Fruit fly (Drosophila melanogaster) whole organism: ENCODE data around the gene Atg13.
A peak's percentile ranks its signal among the peaks of the same experiment; 100 is the strongest.

ENCODE experiments used
- CG8478 ChIP-seq: fragments of >200 bp; optimal IDR thresholded peaks from 2 replicates; lab custom pipeline; 2018; ENCODE audit warnings: inconsistent platforms
- Dll ChIP-seq: fragments of >200 bp; optimal IDR thresholded peaks from 2 replicates; lab custom pipeline; 2017
- EcR ChIP-seq, 2 experiments: fragments of >200 bp; optimal IDR thresholded peaks; 2 replicates each; lab custom pipeline; 2017; ENCODE audit warnings: missing biosample characterization in 2 of 2, missing genetic modification characterization in 2 of 2, missing genetic modification reagents in 2 of 2
- pan ChIP-seq: fragments of >200 bp; optimal IDR thresholded peaks from 2 replicates; lab custom pipeline; 2017
- psq ChIP-seq: fragments of >200 bp; optimal IDR thresholded peaks from 2 replicates; lab custom pipeline; 2017
- usp ChIP-seq: fragments of >200 bp; optimal IDR thresholded peaks from 2 replicates; lab custom pipeline; 2017; ENCODE audit warnings: missing biosample characterization, missing genetic modification characterization, mixed read lengths

The Atg13 gene

DNA sequence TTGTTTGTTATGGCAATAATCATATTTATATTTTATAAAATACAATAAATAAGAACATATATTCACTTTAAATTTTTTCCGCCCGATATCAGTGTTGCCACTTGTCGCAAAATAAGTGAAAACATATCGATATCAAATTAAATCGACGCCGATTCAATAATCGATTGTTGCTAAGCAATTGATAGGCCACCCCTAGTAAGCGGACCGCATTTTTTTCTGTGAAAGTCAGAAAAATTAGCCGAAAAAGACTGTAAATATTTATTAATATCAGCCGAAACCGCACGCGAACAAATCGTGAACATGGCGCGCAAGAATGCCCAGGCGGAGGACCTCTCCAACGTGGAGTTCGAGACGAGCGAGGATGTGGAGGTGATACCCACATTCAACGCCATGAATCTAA is 36.6 kb upstream of the Atg13 start, which contains the start of gene CG7483:
Gene CG7483 (plus strand): TSS at position 171 of the 400 bp plus-strand sequence.
- TF ChIP-seq pan (no peak), psq (lab: Kevin White, UChicago) (no peak), Dll (no peak), EcR (GFP tag; optimal IDR thresholded peaks at IDR 0.05; lab: Kevin White, UChicago) (no peak), usp (GFP tag; lab: Kevin White, UChicago) (no peak), CG8478 (lab: Kevin White, UChicago) (no peak)

DNA sequence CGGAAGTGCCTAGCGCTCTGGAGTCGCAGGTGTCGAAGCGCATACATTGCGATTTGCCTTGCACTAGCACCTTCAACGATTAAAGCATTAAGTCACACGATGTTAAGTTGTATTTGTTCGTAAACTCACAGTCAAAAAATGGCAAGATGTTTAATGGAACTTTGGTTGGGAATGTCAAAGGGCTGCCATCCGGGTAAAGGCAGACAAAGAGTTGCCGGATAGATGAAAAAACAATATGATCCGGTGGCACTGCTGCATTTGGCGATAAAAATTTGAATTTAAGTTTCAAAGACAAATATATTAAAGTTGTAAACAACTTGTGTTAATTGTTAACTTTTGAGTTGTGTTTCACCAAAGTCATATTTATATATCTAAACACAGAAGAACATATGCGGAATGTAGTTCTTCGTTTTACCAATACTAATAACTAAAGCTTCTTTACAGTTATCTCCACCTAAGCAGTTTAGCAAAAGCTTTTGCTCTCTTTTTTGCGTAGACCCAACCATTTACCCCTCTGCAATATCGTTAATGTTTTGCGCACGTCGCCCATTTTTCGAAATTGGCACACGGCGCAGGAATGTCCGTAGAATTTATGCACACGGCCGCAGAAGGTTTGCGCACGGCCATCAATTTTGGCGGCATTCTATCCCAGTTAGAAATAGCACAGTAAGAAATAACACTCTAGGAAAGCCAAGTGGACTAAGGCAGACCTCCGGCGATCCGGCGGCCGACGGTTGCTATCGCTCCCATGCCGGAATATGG is 33.1 kb upstream of the Atg13 start, which contains the start of gene Coq2:
Gene Coq2 (minus strand): TSS at position 200 of the 762 bp plus-strand sequence.
- TF ChIP-seq psq (lab: Kevin White, UChicago) (no peak), usp (GFP tag; lab: Kevin White, UChicago) (no peak), pan (no peak), Dll (no peak), EcR (GFP tag; optimal IDR thresholded peaks at IDR 0.05; lab: Kevin White, UChicago) (no peak), CG8478 (lab: Kevin White, UChicago) (no peak)

DNA sequence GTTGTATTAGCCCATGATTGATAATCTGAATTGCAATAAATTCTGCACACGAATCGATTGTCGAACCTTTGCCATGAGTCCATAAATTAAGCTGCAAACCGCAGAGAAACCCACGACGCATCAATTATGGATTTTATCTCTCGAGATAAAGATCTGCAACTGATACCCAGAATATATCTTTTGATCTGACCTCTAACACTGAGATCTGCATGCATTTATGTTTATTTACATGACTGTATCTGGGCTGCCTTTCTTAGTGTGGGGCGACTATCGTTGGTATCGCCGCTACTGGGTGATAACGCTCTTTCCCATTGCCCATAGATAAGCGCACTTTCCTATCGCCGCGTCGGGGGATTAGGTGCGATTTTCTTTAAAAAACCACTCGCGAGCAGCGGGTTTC is 32.4 kb upstream of the Atg13 start, which contains the start of gene Ctr1B:
Gene Ctr1B (plus strand): TSS at position 398 of the 400 bp plus-strand sequence.
- TF ChIP-seq Dll (no peak), usp (GFP tag; lab: Kevin White, UChicago) (no peak), psq (lab: Kevin White, UChicago) (no peak), EcR (GFP tag; optimal IDR thresholded peaks at IDR 0.05; lab: Kevin White, UChicago) (no peak), CG8478 (lab: Kevin White, UChicago) (no peak), pan (no peak)

DNA sequence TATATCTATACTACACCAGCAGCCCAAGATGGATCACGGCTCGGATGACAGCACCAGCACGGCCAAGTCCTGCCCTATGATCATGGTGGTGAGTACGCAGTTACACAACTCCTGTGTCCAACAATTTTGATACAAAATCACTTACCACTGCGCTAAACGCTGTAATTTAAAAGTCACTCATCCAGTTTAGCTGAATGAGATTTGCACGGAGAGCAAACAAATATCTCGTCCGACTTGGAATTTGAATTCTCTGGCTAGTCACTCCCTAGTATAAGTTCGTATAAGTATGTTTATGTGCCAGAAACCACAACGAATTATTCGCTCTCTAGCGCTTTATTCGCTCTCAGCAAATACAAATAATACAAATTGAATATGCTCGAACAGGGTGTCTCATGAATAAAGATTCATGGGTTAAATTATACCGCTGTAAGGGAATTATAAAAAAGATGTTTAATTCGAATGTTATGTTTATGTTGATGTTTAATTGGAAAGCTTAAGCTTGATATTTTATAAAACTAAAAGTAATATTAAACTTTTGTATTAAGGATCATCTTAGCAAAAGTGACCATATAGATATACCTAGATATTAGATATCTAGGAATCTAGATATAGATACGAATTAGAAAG is 31.8 kb upstream of the Atg13 start:
- TF ChIP-seq CG8478 (lab: Kevin White, UChicago) (no peak), EcR (GFP tag; optimal IDR thresholded peaks at IDR 0.05; lab: Kevin White, UChicago) (no peak), pan (no peak), usp (GFP tag; lab: Kevin White, UChicago) (no peak), Dll (no peak), psq (lab: Kevin White, UChicago) (no peak)

DNA sequence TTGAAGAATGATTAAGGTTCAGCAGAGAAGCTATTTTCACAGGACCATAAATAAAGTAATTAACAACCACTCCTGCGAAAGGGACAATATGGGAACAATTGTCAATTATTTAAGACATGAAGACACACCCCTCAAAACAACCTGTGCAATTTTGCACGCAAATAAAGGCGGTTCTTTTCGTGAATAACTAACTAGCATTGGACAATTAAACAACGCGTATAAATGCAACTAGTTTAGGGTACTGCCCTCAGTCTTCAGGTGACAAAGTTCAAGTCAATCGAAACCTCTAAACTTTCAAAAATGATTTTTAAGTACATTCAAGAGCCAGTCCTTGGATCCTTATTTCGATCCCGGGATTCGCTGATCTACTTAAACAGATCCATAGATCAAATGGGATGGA is 28.2 kb upstream of the Atg13 start, which contains the start of gene Or85a:
Gene Or85a (plus strand): TSS at position 301 of the 400 bp plus-strand sequence.
- TF ChIP-seq usp (GFP tag; lab: Kevin White, UChicago) (no peak), EcR (GFP tag; optimal IDR thresholded peaks at IDR 0.05; lab: Kevin White, UChicago) (no peak), CG8478 (lab: Kevin White, UChicago) (no peak)

DNA sequence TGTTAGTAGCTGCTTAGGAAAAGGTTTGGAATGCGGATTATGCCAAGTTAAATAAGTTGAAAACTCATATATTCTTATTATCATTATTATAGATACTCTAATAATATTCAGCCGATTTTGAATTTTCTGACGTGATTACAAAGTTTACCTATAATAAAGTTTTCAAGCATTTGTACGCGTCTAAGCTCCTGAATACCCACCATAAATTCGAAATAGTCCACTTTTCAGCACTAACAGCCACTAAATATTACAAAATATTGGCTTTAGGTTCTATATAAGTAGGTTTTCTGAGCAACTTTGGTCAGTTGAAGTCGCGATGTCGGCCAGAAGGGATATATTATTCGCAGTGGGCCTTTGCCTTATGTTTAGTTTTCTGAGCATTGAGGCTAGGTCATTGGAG is 25.6 kb upstream of the Atg13 start, which contains the start of gene CG7443:
Gene CG7443 (plus strand): TSS at position 301 of the 400 bp plus-strand sequence.
- no peak for TF ChIP-seq pan
- no peak for TF ChIP-seq psq (lab: Kevin White, UChicago)
- TF ChIP-seq CG8478 (lab: Kevin White, UChicago), result no peak
- no peak for TF ChIP-seq usp (GFP tag; lab: Kevin White, UChicago)
- TF ChIP-seq Dll, result no peak
- TF ChIP-seq EcR (GFP tag; optimal IDR thresholded peaks at IDR 0.05; lab: Kevin White, UChicago), result no peak

DNA sequence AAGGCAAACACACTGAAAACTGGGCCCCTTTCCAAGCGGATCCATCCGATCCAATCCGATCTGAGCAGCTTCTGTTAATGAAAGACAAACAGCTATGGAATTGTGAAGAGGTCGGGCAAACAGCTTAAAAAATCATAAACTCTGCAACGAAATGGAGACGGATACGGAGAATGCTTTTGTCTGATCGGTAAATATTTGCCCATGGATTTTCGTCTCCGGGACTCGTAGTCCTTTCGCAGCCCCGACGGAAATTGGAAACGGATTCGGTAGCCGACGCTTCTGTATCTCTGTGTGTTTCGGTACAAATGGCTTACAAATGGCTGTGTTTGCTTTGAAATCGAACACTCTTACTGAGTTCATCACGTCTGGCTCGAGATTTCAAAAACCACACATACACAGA is 22.7 kb upstream of the Atg13 start:
- TF ChIP-seq EcR (GFP tag; optimal IDR thresholded peaks at IDR 0.05; lab: Kevin White, UChicago), result no peak
- TF ChIP-seq psq (lab: Kevin White, UChicago), result no peak
- TF ChIP-seq usp (GFP tag; lab: Kevin White, UChicago), result no peak
- TF ChIP-seq pan, result no peak
- no peak for TF ChIP-seq Dll
- no peak for TF ChIP-seq CG8478 (lab: Kevin White, UChicago)

DNA sequence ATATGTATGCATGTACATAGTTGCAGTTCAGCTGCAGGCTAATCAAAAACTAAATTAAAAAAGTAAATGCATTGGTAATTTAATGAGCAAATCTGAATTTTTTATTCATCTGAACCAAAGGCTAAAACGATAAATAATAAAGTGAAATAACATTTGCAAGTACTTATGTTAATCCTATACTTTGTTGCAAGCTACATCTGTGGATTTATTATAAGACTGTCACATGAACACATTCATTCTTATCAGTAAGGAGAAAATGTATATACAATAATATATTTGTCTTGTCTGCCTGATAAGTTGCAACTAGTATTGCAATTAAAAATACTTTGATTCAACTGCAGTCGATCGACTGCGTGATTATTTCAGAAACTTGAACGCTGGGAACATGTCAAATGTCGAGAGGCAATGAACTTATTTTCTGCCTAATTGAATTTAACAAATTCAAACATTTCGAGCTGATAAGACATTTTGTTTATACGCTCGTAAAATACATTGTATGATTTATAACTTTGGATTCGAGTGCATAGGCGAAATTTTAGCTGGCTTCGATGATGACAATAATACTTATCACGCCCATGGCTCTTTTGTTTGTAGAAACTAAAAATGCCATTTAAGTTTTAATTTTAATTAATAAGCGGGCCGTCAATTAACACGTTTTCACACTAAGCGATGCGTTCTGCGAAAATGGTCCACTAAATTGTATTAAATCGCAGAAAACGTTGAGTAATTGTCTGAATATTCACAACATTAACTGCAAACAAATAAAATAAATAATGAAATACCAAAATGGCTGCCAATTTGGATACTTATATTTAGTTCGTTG is 21.4 kb upstream of the Atg13 start:
- TF ChIP-seq pan (no peak), EcR (GFP tag; optimal IDR thresholded peaks at IDR 0.05; lab: Kevin White, UChicago) (no peak), psq (lab: Kevin White, UChicago) (no peak), Dll (no peak), usp (GFP tag; lab: Kevin White, UChicago) (no peak), CG8478 (lab: Kevin White, UChicago) (no peak)

DNA sequence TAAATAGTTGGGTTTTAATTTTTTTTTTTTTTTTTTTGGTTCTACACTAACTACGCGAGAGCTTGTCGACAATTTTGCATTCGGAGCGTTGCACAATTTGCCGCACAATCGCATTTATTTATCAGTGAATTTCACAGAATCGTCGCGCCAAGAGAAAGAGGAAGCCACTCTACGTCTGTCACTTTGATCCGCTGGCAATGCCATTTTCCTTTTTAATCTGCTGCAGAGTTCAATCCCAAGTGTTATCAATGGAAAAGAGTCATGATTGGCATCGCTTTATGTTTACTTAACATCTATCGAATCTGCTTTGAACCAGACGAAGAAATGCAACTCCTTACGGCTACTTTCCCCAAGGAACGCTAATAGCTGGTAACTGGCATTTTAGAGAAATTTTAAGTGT is 20.0 kb upstream of the Atg13 start:
- TF ChIP-seq psq (lab: Kevin White, UChicago) (no peak), EcR (GFP tag; optimal IDR thresholded peaks at IDR 0.05; lab: Kevin White, UChicago) (no peak), pan (no peak), usp (GFP tag; lab: Kevin White, UChicago) (no peak), Dll (no peak), CG8478 (lab: Kevin White, UChicago) (no peak)

DNA sequence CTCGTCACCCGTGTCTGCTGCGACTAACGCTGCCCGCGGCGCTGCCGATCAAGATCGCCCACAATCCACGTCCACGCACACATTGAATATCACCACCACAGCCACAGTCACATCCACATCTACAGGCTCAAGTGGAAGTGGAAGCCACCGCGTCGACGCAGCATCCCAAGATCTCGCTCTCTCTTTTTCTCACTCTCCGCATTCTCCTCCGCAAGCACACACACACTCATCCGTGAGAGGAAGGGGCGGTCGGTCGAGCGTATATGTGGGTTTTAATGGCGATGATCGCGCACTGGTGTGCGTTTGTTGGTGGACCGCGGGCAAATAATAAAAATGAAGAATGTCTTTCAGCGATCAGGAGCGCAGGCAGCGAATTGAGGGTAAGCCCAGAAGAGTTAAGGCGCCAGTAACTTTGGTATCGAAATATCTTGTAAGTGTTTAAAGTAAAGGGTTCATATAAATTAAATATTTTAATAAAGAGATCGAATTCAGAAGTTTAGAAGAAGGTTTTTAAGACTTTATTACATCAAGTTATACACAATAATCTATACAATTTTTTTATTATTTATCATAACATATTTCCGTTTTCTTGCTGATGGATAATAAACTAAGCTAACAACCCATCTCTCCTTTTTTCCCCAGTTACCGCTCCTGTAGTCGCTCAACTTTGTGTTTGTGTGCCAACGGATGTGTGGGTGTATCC is 15.7 kb upstream of the Atg13 start, which contains the start of gene Poxm:
Gene Poxm (minus strand): TSS at position 25 of the 703 bp plus-strand sequence.
- TF ChIP-seq CG8478 (lab: Kevin White, UChicago) (peak; percentile 58), pan (no peak)

DNA sequence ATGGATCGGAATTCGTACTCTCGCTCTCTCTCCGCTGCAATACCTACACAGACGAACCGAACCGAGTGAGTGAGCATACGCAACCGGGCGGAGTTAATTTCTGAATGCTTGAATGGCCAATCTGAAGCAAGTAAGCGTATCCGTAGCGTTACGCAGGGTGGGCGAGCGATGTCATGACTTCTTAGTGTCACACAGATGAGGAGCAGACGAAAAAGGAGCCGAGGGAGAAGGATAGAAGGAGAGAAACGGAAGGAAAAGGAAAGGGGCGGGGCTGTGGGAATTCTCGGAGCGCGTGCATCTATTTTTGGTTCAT is 15.2 kb upstream of the Atg13 start:
- TF ChIP-seq EcR (GFP tag; optimal IDR thresholded peaks at IDR 0.05; lab: Kevin White, UChicago) (no peak), CG8478 (lab: Kevin White, UChicago) (no peak), psq (lab: Kevin White, UChicago) (no peak), Dll (no peak), pan (no peak), usp (GFP tag; lab: Kevin White, UChicago) (no peak)
